Fruit fly (Drosophila melanogaster): ENCODE results near the gene CG4570.

Gene CG4570

dm6 chr3R:10875515-10876434 lies 19.2 kb downstream of the CG4570 start, which contains the start of gene Sodh2:
Gene Sodh2, plus strand, starts transcription at chr3R:10876384.
- TF ChIP-seq Sox14 (GFP tag; optimal IDR thresholded peaks at IDR 0.05): peak; percentile 50
- TF ChIP-seq topi (GFP tag; optimal IDR thresholded peaks at IDR 0.05): peak; percentile 46
- peak; percentile 53 for TF ChIP-seq CG6792 (GFP tag; optimal IDR thresholded peaks at IDR 0.05)
- peak; percentile 42 for TF ChIP-seq Smox (GFP tag; optimal IDR thresholded peaks at IDR 0.05)
- TF ChIP-seq CG7368 (GFP tag; optimal IDR thresholded peaks at IDR 0.05): peak; percentile 45
- TF ChIP-seq CG31627 (GFP tag; optimal IDR thresholded peaks at IDR 0.05): peak; percentile 7
- no peak for TF ChIP-seq Hr38 (GFP tag; optimal IDR thresholded peaks at IDR 0.05)
- TF ChIP-seq fkh (GFP tag; optimal IDR thresholded peaks at IDR 0.05): peak; percentile 97
- no peak for TF ChIP-seq Eip75B (GFP tag; optimal IDR thresholded peaks at IDR 0.05)
- TF ChIP-seq CG6808 (GFP tag; optimal IDR thresholded peaks at IDR 0.05): peak; percentile 45
- no peak for TF ChIP-seq CG4318 (GFP tag; optimal IDR thresholded peaks at IDR 0.05)
- peak; percentile 73 for TF ChIP-seq CG8632 (GFP tag; optimal IDR thresholded peaks at IDR 0.05)
- TF ChIP-seq spab (GFP tag; optimal IDR thresholded peaks at IDR 0.05): peak; percentile 35
- no peak for TF ChIP-seq CG8319 (GFP tag; optimal IDR thresholded peaks at IDR 0.05)
- TF ChIP-seq ss (GFP tag; optimal IDR thresholded peaks at IDR 0.05): peak; percentile 28 to 66
- TF ChIP-seq Sox102F (GFP tag; optimal IDR thresholded peaks at IDR 0.05): peak; percentile 77
- peak; percentile 50 for TF ChIP-seq Eip93F (GFP tag; optimal IDR thresholded peaks at IDR 0.05)
- peak; percentile 63 for TF ChIP-seq CG32006 (GFP tag; optimal IDR thresholded peaks at IDR 0.05)
- TF ChIP-seq cyc (GFP tag; optimal IDR thresholded peaks at IDR 0.05): peak; percentile 16
- TF ChIP-seq CG11762 (GFP tag; optimal IDR thresholded peaks at IDR 0.05; ENCODE audit: insufficient read depth): peak; percentile 11
- peak; percentile 78 for TF ChIP-seq vri (GFP tag; optimal IDR thresholded peaks at IDR 0.05)
- peak; percentile 45 for TF ChIP-seq CG16779 (tag; optimal IDR thresholded peaks at IDR 0.05)
- TF ChIP-seq Eip78C (GFP tag): peak; percentile 85
- TF ChIP-seq acj6 (GFP tag; optimal IDR thresholded peaks at IDR 0.05): peak; percentile 26
- TF ChIP-seq CG9139 (GFP tag; optimal IDR thresholded peaks at IDR 0.05): peak; percentile 42
- TF ChIP-seq Ets96B (tag; optimal IDR thresholded peaks at IDR 0.05): peak; percentile 58
- peak; percentile 53 for TF ChIP-seq lz (GFP tag; optimal IDR thresholded peaks at IDR 0.05)
- TF ChIP-seq dsx (GFP tag; optimal IDR thresholded peaks at IDR 0.05; ENCODE audit: poor library complexity, severe bottlenecking): peak; percentile 70
- peak; percentile 53; the same call in 1 of the 2 replicates for TF ChIP-seq Gug (GFP tag; IDR thresholded peaks at IDR 0.05)
- peak; percentile 76 for TF ChIP-seq CG8119 (GFP tag; IDR thresholded peaks at IDR 0.05)
- TF ChIP-seq Sox15 (GFP tag; optimal IDR thresholded peaks at IDR 0.05): no peak
- peak; percentile 12 for TF ChIP-seq CG10631 (GFP tag; optimal IDR thresholded peaks at IDR 0.05)
- TF ChIP-seq esn (GFP tag; optimal IDR thresholded peaks at IDR 0.05): peak; percentile 77
- peak; percentile 32 for TF ChIP-seq dac (GFP tag; optimal IDR thresholded peaks at IDR 0.05)
- peak; percentile 22 for TF ChIP-seq Met (GFP tag; optimal IDR thresholded peaks at IDR 0.05)
- TF ChIP-seq CG3919 (GFP tag; optimal IDR thresholded peaks at IDR 0.05): peak; percentile 52
- TF ChIP-seq CG15336 (GFP tag; IDR thresholded peaks at IDR 0.05): peak; percentile 86
- peak; percentile 48 for TF ChIP-seq Blimp-1 (GFP tag; optimal IDR thresholded peaks at IDR 0.05)
- TF ChIP-seq CG11294 (GFP tag; IDR thresholded peaks at IDR 0.05): peak; percentile 65
- peak; percentile 56 for TF ChIP-seq CG6276 (GFP tag; optimal IDR thresholded peaks at IDR 0.05)
- TF ChIP-seq CG1621 (tag; optimal IDR thresholded peaks at IDR 0.05): no peak
- peak; percentile 72 for TF ChIP-seq Hr4 (GFP tag; optimal IDR thresholded peaks at IDR 0.05)
- peak; percentile 58 for TF ChIP-seq CG3032 (tag; optimal IDR thresholded peaks at IDR 0.05)
- TF ChIP-seq CG34406 (GFP tag; optimal IDR thresholded peaks at IDR 0.05): peak; percentile 67
- TF ChIP-seq achi (GFP tag; optimal IDR thresholded peaks at IDR 0.05): peak; percentile 68
- TF ChIP-seq pdm3 (GFP tag; optimal IDR thresholded peaks at IDR 0.05): peak; percentile 53
- TF ChIP-seq CG10669 (GFP tag; optimal IDR thresholded peaks at IDR 0.05): peak; percentile 50
- TF ChIP-seq Lpt (GFP tag; optimal IDR thresholded peaks at IDR 0.05): peak; percentile 43
- peak; percentile 1 for TF ChIP-seq Ets21C (GFP tag; optimal IDR thresholded peaks at IDR 0.05)

Data from whole organism, prepupa.